Worm (Caenorhabditis elegans): Measurements from ENCODE around the gene cdr-1.

DNA sequence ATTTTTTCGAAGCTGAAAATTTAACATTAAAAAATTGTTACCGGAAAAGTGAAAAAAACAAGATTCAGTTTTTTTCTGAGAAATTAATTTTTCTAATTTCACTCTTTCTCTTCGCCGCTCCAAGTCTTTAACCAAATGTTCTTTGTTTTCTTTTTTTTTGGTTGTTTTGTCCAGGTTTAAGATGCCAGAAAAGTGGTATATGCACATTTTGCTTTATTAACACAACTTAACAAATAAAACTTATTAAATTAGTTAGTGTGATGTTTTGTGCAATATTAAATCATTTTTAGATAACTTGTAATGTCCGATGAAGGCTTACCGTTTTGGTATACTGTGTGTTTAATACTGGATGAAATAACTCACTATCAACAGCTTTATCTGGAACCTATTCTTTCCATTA lies 22.0 kb downstream of the cdr-1 start, which contains the start of gene srw-53:
- TF ChIP-seq elt-2 (tag; optimal IDR thresholded peaks at IDR 0.05) = no peak
- TF ChIP-seq nhr-237 (tag; optimal IDR thresholded peaks at IDR 0.05) = no peak
- no peak for TF ChIP-seq ztf-11 (tag; optimal IDR thresholded peaks at IDR 0.05)
- no peak for TF ChIP-seq nhr-28 (tag; optimal IDR thresholded peaks at IDR 0.05)
- TF ChIP-seq nhr-12 (tag; optimal IDR thresholded peaks at IDR 0.05) = no peak
- no peak for TF ChIP-seq ceh-16 (tag; optimal IDR thresholded peaks at IDR 0.05)
- TF ChIP-seq egl-27 (tag; optimal IDR thresholded peaks at IDR 0.05) = no peak
- no peak for TF ChIP-seq fos-1 (tag; optimal IDR thresholded peaks at IDR 0.05)
- TF ChIP-seq snpc-4 (tag; optimal IDR thresholded peaks at IDR 0.05) = no peak
- no peak for TF ChIP-seq elt-3 (tag; optimal IDR thresholded peaks at IDR 0.05)
- TF ChIP-seq skn-1 (tag; optimal IDR thresholded peaks at IDR 0.05) = no peak
